Worm (Caenorhabditis elegans) whole organism, L3 larva: ENCODE data around the gene F59E11.6.

Source experiments
- R02D3.7 ChIP-seq: fragments of 150-350 bp; optimal IDR thresholded peaks from 2 replicates; lab custom pipeline; 2014; ENCODE audit warnings: missing biosample characterization, missing genetic modification characterization
- ZK546.5 ChIP-seq: sonication (generic microtip); optimal IDR thresholded peaks from 2 replicates; lab custom pipeline; 2017; ENCODE audit warnings: missing biosample characterization, missing genetic modification characterization
- ama-1 ChIP-seq: fragments of 150-350 bp; optimal IDR thresholded peaks from 2 replicates; lab custom pipeline; 2018
- ceh-16 ChIP-seq: sonication (generic microtip); optimal IDR thresholded peaks from 2 replicates; lab custom pipeline; 2017; ENCODE audit warnings: missing biosample characterization, missing genetic modification characterization
- ceh-82 ChIP-seq: fragments of 150-350 bp; optimal IDR thresholded peaks from 2 replicates; lab custom pipeline; 2014; ENCODE audit warnings: missing biosample characterization, missing genetic modification characterization
- daf-12 ChIP-seq: fragments of 150-350 bp; optimal IDR thresholded peaks from 2 replicates; lab custom pipeline; 2014; ENCODE audit warnings: missing biosample characterization, missing genetic modification reagents, missing genetic modification characterization
- egl-5 ChIP-seq: fragments of 150-350 bp; optimal IDR thresholded peaks from 2 replicates; lab custom pipeline; 2017; ENCODE audit warnings: missing biosample characterization, missing genetic modification reagents, missing genetic modification characterization, inconsistent platforms
- elt-3 ChIP-seq, 3 experiments: fragments of 150-350 bp in 1 of 3; sonication (generic microtip) in 2 of 3; optimal IDR thresholded peaks; 2 replicates in 2 of 3; 4 replicates in 1 of 3; lab custom pipeline; 2014 to 2017; ENCODE audit warnings: missing biosample characterization in 3 of 3, missing genetic modification characterization in 3 of 3
- eor-1 ChIP-seq, 2 experiments: fragments of 150-350 bp; optimal IDR thresholded peaks; 2 replicates each; lab custom pipeline; 2014 to 2018; ENCODE audit warnings: missing biosample characterization in 2 of 2, missing genetic modification characterization in 2 of 2
- fkh-10 ChIP-seq: sonication (generic microtip); optimal IDR thresholded peaks from 2 replicates; lab custom pipeline; 2017; ENCODE audit warnings: missing biosample characterization, missing genetic modification reagents, missing genetic modification characterization
- fkh-2 ChIP-seq: fragments of 150-350 bp; optimal IDR thresholded peaks from 2 replicates; lab custom pipeline; 2014; ENCODE audit warnings: missing biosample characterization, missing genetic modification reagents, missing genetic modification characterization
- fos-1 ChIP-seq: fragments of 150-350 bp; optimal IDR thresholded peaks from 2 replicates; lab custom pipeline; 2014; ENCODE audit warnings: missing biosample characterization, missing genetic modification characterization
- jun-1 ChIP-seq: fragments of 150-350 bp; optimal IDR thresholded peaks from 2 replicates; lab custom pipeline; 2014; ENCODE audit warnings: missing biosample characterization, missing genetic modification reagents, missing genetic modification characterization
- lin-39 ChIP-seq: fragments of 150-350 bp; optimal IDR thresholded peaks from 2 replicates; lab custom pipeline; 2018; ENCODE audit warnings: missing biosample characterization, missing genetic modification reagents, missing genetic modification characterization
- mdl-1 ChIP-seq: fragments of 150-350 bp; optimal IDR thresholded peaks from 2 replicates; lab custom pipeline; 2014; ENCODE audit warnings: missing biosample characterization, missing genetic modification characterization
- nfya-1 ChIP-seq: sonication (generic microtip); optimal IDR thresholded peaks from 2 replicates; lab custom pipeline; 2017; ENCODE audit warnings: missing genetic modification characterization, mild to moderate bottlenecking, missing compliant biosample characterization, antibody characterized with exemption, moderate library complexity; ENCODE audit not compliant: insufficient read depth
- nhr-11 ChIP-seq: fragments of 150-350 bp; optimal IDR thresholded peaks from 2 replicates; lab custom pipeline; 2014; ENCODE audit warnings: missing biosample characterization, missing genetic modification characterization
- nhr-23 ChIP-seq: fragments of 150-350 bp; optimal IDR thresholded peaks from 2 replicates; lab custom pipeline; 2014; ENCODE audit warnings: missing biosample characterization, missing genetic modification reagents, missing genetic modification characterization
- nhr-237 ChIP-seq: fragments of 150-350 bp; optimal IDR thresholded peaks from 2 replicates; lab custom pipeline; 2014; ENCODE audit warnings: missing biosample characterization, missing genetic modification characterization
- nhr-25 ChIP-seq: sonication (generic microtip); optimal IDR thresholded peaks from 2 replicates; lab custom pipeline; 2017; ENCODE audit warnings: missing biosample characterization, missing genetic modification characterization
- nhr-28 ChIP-seq: fragments of 150-350 bp; optimal IDR thresholded peaks from 2 replicates; lab custom pipeline; 2014; ENCODE audit warnings: missing biosample characterization, missing genetic modification characterization
- nhr-43 ChIP-seq: sonication (generic microtip); optimal IDR thresholded peaks from 2 replicates; lab custom pipeline; 2016; ENCODE audit warnings: mild to moderate bottlenecking, missing genetic modification characterization, missing compliant biosample characterization; ENCODE audit not compliant: poor library complexity, severe bottlenecking
- nhr-67 ChIP-seq: fragments of 150-350 bp; optimal IDR thresholded peaks from 2 replicates; lab custom pipeline; 2014; ENCODE audit warnings: missing biosample characterization, missing genetic modification characterization
- nhr-77 ChIP-seq: fragments of 150-350 bp; optimal IDR thresholded peaks from 2 replicates; lab custom pipeline; 2014; ENCODE audit warnings: missing biosample characterization, missing genetic modification characterization
- pha-4 ChIP-seq: fragments of 150-350 bp; optimal IDR thresholded peaks from 2 replicates; lab custom pipeline; 2014; ENCODE audit warnings: missing biosample characterization, missing genetic modification reagents, missing genetic modification characterization
- pqm-1 ChIP-seq: fragments of 150-350 bp; optimal IDR thresholded peaks from 2 replicates; lab custom pipeline; 2017; ENCODE audit warnings: missing biosample characterization, missing genetic modification characterization, inconsistent platforms
- sea-2 ChIP-seq: fragments of 150-350 bp; sonication (generic microtip); optimal IDR thresholded peaks from 4 replicates; lab custom pipeline; 2014; ENCODE audit warnings: missing biosample characterization, missing genetic modification reagents, missing genetic modification characterization
- skn-1 ChIP-seq: fragments of 150-350 bp; optimal IDR thresholded peaks from 2 replicates; lab custom pipeline; 2014; ENCODE audit warnings: missing biosample characterization, missing genetic modification characterization
- tbx-2 ChIP-seq: sonication (generic microtip); optimal IDR thresholded peaks from 2 replicates; lab custom pipeline; 2016; ENCODE audit warnings: mild to moderate bottlenecking, missing genetic modification characterization, missing compliant biosample characterization
- unc-39 ChIP-seq: sonication (generic microtip); optimal IDR thresholded peaks from 4 replicates; lab custom pipeline; 2017; ENCODE audit warnings: missing biosample characterization, missing genetic modification characterization
- unc-62 ChIP-seq: fragments of 150-350 bp; sonication (generic microtip); optimal IDR thresholded peaks from 4 replicates; lab custom pipeline; 2014; ENCODE audit warnings: missing biosample characterization, missing genetic modification reagents, missing genetic modification characterization
- zag-1 ChIP-seq: fragments of 150-350 bp; optimal IDR thresholded peaks from 2 replicates; lab custom pipeline; 2014; ENCODE audit warnings: missing biosample characterization, missing genetic modification characterization
- ztf-11 ChIP-seq: fragments of 150-350 bp; optimal IDR thresholded peaks from 2 replicates; lab custom pipeline; 2014; ENCODE audit warnings: missing biosample characterization, missing genetic modification characterization
- ztf-4 ChIP-seq: fragments of 150-350 bp; optimal IDR thresholded peaks from 2 replicates; lab custom pipeline; 2014; ENCODE audit warnings: missing biosample characterization, missing genetic modification characterization

The F59E11.6 gene

DNA sequence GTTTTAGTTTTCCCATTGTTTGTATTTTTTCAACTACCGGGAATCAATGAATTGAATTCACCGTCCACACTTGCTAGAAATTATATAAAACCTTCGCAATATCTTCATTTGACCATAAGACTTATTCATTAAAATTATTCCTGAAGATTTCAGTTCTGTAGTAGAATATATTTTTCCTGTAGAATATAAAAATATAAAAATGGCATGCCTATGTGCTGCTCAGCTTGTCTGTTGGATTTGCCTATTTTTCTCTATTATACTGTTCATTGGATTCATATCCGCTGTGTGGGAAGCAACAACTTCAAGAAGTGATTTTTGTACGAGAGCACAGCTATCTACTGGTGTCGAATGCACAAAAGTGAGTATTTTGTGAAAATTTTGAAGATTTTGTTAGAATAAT is at the start of gene F59E11.6:
F59E11.6 (plus strand) TSS at position 111 of the 400 bp plus-strand sequence.
- TF ChIP-seq zag-1 (tag; lab: Kevin White, UChicago) (no peak), nhr-11 (no peak), nhr-67 (tag; lab: Kevin White, UChicago) (no peak), nhr-77 (tag; lab: Kevin White, UChicago) (no peak), ztf-11 (no peak), ztf-4 (tag; lab: Kevin White, UChicago) (no peak), pqm-1 (tag; lab: Kevin White, UChicago) (no peak), ZK546.5 (no peak), nhr-237 (tag; lab: Kevin White, UChicago) (no peak), skn-1 (no peak)

DNA sequence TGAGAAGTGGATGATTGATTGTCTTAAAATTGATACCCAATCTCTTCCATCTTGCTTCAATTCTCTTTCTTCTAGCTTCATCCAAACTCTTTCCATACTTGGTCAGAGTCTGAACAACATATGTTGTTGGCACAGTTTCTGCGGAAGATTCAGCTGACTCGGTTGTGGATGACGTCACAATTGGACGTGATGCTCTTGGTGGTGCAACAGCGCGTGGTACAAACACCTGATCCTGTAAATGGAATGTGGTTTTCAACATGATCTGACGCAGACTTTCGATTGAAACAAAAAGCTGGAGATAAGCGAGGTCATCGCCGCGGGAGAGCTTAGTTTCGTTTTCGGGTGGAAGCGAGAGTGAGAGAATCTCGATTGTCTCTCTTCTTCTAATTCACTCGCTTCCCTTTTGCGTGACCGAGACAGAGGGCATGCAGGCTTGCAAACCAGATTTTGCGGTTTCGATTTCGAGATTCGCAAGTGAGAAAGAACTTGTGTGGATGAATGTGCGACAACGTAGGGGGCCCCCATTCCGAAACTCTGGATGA is 49.1 kb upstream of the F59E11.6 start:
- TF ChIP-seq unc-39 = no peak
- no peak for TF ChIP-seq sea-2 (GFP tag; lab: Kevin White, UChicago)
- no peak for TF ChIP-seq nhr-77 (tag; lab: Kevin White, UChicago)
- no peak for TF ChIP-seq tbx-2 (tag; lab: Kevin White, UChicago)
- no peak for TF ChIP-seq R02D3.7 (tag; lab: Kevin White, UChicago)
- peak; percentile 47 for TF ChIP-seq nhr-23 (tag; lab: Kevin White, UChicago)
- no peak for TF ChIP-seq ama-1 (lab: Kevin White, UChicago)
- TF ChIP-seq pha-4 (tag; lab: Kevin White, UChicago) = no peak

DNA sequence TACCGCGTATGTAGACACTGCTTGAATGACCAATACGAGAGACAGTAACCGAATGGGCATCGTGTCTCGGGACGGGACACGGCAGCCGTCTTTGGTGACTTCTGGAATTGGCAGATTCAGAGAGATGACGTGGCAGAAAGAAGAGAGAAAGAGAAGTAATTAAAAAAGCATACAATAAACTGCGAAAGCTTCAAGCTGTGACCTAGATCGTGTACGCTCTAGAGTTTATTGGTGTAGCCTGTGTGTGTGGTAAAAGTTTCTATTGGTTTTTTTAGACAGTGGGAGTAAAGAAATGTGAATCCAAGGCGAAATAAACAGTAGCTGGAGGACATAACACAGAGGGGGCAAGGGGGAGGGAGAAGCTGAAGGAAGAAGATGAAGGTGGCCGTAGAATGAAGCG is 47.6 kb upstream of the F59E11.6 start, which contains the start of gene T19A5.3:
T19A5.3 (minus strand) TSS at position 101 of the 400 bp plus-strand sequence.
- TF ChIP-seq nhr-237 (tag; lab: Kevin White, UChicago) (no peak), sea-2 (GFP tag; lab: Kevin White, UChicago) (no peak), fos-1 (tag; lab: Kevin White, UChicago) (no peak), R02D3.7 (tag; lab: Kevin White, UChicago) (no peak), fkh-10 (GFP tag; lab: Kevin White, UChicago) (no peak), nhr-43 (no peak), zag-1 (tag; lab: Kevin White, UChicago) (no peak), daf-12 (tag; lab: Kevin White, UChicago) (no peak), ceh-16 (no peak), ama-1 (lab: Kevin White, UChicago) (no peak), unc-62 (no peak), ceh-82 (no peak), ztf-4 (tag; lab: Kevin White, UChicago) (no peak), ZK546.5 (no peak), elt-3 (tag; optimal IDR thresholded peaks at IDR 0.05; lab: Kevin White, UChicago) (no peak), nhr-25 (tag; lab: Kevin White, UChicago) (no peak)

DNA sequence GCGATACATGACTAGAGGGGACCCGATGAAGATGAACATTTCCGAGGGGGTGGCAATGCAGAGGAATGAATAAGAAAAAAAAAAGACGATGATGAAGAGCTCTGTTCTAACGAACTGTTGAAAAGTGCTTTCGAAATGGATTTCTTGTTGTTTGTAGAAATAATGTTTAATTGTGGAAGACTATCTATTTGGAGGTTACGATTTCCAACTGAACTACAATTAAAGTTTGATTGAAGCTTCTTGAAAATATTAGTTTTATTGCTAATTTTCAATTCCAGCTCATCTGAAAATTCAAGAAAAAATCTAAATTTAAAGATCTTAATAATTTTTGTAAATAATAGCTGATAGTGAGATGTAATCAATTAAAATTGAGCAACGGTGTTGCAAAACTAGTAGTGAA is 47.1 kb upstream of the F59E11.6 start:
- TF ChIP-seq ceh-82 = no peak
- no peak for TF ChIP-seq jun-1 (tag; lab: Kevin White, UChicago)
- no peak for TF ChIP-seq fkh-10 (GFP tag; lab: Kevin White, UChicago)
- TF ChIP-seq egl-5 = no peak
- no peak for TF ChIP-seq R02D3.7 (tag; lab: Kevin White, UChicago)
- no peak for TF ChIP-seq fkh-2 (tag; lab: Kevin White, UChicago)
- TF ChIP-seq mdl-1 = no peak
- TF ChIP-seq, all 47 proteins: peak for 0

DNA sequence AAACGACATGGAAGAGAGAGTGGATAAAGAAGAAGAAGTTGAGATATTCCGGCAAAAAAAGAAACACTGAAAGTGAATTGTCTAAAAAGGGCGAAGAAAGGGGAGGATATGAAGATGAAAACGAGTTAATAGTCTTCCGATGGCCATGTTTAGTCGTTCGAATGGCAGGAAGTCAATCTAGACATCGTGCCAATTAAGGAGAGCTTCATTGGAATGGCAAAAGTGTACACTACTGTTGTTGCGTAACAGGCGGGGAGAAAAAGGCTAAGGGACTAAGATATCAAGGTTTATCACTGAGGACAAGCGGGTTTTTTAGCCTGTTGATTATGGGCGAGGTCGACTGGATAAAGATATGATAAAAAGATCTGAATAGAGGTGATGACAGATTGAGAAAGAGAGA is 45.4 kb upstream of the F59E11.6 start:
- peak; percentile 12 for TF ChIP-seq nhr-25 (tag; lab: Kevin White, UChicago)
- TF ChIP-seq ama-1 (lab: Kevin White, UChicago) = no peak

DNA sequence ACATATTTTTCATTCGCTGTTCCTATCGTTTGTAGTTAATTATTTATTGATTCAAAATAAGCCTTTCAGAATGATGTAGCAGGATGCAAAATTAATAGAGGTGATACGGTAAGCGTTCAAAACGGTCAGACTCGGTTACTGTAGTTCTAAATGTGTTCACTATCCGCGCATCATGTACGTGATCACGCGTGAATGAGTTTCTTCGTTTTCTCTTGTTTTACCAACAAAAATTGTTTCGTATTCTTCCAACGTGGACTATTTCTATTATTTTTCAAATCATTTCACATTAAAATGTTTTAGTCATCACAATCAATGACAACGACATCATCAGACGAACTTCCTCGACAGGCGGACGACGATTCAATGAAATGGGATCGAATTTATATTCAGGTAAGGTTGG is 44.1 kb upstream of the F59E11.6 start, which contains the start of gene gck-1:
gck-1 (plus strand) TSS at position 301 of the 400 bp plus-strand sequence.
- TF ChIP-seq sea-2 (GFP tag; lab: Kevin White, UChicago) = no peak
- TF ChIP-seq eor-1 (tag; optimal IDR thresholded peaks at IDR 0.05; lab: Kevin White, UChicago) = no peak
- no peak for TF ChIP-seq nfya-1 (tag; lab: Kevin White, UChicago)
- no peak for TF ChIP-seq nhr-28 (tag; lab: Kevin White, UChicago)
- no peak for TF ChIP-seq ztf-11
- TF ChIP-seq elt-3 (tag; optimal IDR thresholded peaks at IDR 0.05; lab: Kevin White, UChicago) = no peak
- no peak for TF ChIP-seq lin-39
- no peak for TF ChIP-seq nhr-67 (tag; lab: Kevin White, UChicago)
